Fruit fly (Drosophila melanogaster): ENCODE results near the gene CG1271.

The CG1271 gene

DNA sequence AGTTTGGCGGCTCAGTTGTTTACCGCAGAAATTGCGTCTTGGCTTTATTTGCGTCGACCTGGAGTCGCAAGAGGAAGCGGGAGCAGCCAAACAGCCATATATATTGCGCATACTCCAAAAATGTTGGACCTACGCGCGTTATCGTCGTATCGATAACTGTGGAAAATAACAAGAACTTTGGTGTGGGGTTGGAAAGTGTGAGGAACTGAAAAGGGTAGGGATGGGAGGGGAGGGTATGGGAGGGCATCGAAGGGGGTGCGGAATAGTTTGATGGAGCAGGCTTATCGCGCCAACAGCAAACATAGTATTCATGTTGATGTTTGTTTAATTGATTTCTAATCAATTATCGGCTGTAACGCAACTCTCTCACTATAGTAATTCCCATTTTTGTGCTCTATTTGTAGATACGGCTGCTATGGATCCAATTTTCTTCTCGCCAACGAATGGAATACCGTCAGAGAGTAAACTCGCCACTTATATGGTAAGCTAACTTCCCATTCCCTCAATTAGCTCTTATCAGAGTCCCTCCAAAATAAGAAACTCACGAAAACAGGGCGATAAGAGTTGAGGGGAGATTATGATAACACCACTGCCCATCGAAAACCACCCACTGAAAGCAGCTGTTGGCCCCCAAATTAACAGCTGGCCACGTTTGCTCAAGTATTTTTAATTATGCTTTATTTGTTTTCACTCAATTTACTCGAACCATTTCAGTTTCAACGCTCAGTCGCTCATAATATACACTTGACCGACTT, 31.2 kb downstream of the CG1271 start (continued):
- peak; percentile 63 for TF ChIP-seq rib (GFP tag; IDR thresholded peaks at IDR 0.05)
- TF ChIP-seq CG7745 (tag; optimal IDR thresholded peaks at IDR 0.05), result peak; percentile 71
- peak; percentile 91; the same call in 2 of the 3 replicates for TF ChIP-seq CG2199 (GFP tag; IDR thresholded peaks at IDR 0.05)
- peak; percentile 66 for TF ChIP-seq CG10209 (GFP tag; optimal IDR thresholded peaks at IDR 0.05)
- TF ChIP-seq vvl (GFP tag; IDR thresholded peaks at IDR 0.05), result peak; percentile 69
- peak; percentile 69 for TF ChIP-seq Hey (tag; optimal IDR thresholded peaks at IDR 0.05)
- no peak for TF ChIP-seq jigr1 (GFP tag; IDR thresholded peaks at IDR 0.05)
- TF ChIP-seq CG9797 (GFP tag; optimal IDR thresholded peaks at IDR 0.05), result peak; percentile 3
- 0 out of 4 replicates have a peak, but pooled peaks have one; percentile 52 for TF ChIP-seq chinmo (GFP tag; IDR thresholded peaks at IDR 0.05; ENCODE audit: partially characterized antibody)
- TF ChIP-seq CG34422 (GFP tag; IDR thresholded peaks at IDR 0.05), result peak; percentile 36; the same call in 1 of the 3 replicates
- peak; percentile 79 for TF ChIP-seq caup (GFP tag; optimal IDR thresholded peaks at IDR 0.05; ENCODE audit: severe bottlenecking)
- TF ChIP-seq abd-A (tag; optimal IDR thresholded peaks at IDR 0.05), result peak; percentile 19
- peak; percentile 48; the same call in 1 of the 2 replicates for TF ChIP-seq E2f1 (GFP tag; IDR thresholded peaks at IDR 0.05)
- no peak for TF ChIP-seq HLH54F (GFP tag; optimal IDR thresholded peaks at IDR 0.05)
- peak; percentile 25 for TF ChIP-seq CG13424 (tag; optimal IDR thresholded peaks at IDR 0.05)
- TF ChIP-seq CG8359 (GFP tag; optimal IDR thresholded peaks at IDR 0.05; ENCODE audit: borderline replicate concordance), result peak; percentile 54
- no peak for TF ChIP-seq ems (GFP tag; optimal IDR thresholded peaks at IDR 0.05)
- TF ChIP-seq CG1602 (GFP tag; optimal IDR thresholded peaks at IDR 0.05), result no peak
- TF ChIP-seq CG9727 (GFP tag; optimal IDR thresholded peaks at IDR 0.05), result peak; percentile 77
- TF ChIP-seq Six4 (GFP tag; optimal IDR thresholded peaks at IDR 0.05), result peak; percentile 63
- TF ChIP-seq CG9932 (GFP tag; IDR thresholded peaks at IDR 0.05), result peak; percentile 4; the same call in 1 of the 2 replicates
- TF ChIP-seq psq (GFP tag; optimal IDR thresholded peaks at IDR 0.05), result peak; percentile 11
- TF ChIP-seq nau (GFP tag; optimal IDR thresholded peaks at IDR 0.05), result peak; percentile 76
- TF ChIP-seq bsh (GFP tag; optimal IDR thresholded peaks at IDR 0.05), result peak in 1 of 2 experiments; percentile 57
- peak; percentile 61; the same call in 1 of the 2 replicates for TF ChIP-seq seq (GFP tag; IDR thresholded peaks at IDR 0.05)
- TF ChIP-seq nerfin-1 (tag; optimal IDR thresholded peaks at IDR 0.05), result peak; percentile 44
- TF ChIP-seq Nf-YA (GFP tag; IDR thresholded peaks at IDR 0.05), result 0 out of 2 replicates have a peak, but pooled peaks have one; percentile 12
- TF ChIP-seq ttk (GFP tag; IDR thresholded peaks at IDR 0.05), result peak; percentile 46; the same call in 1 of the 2 replicates
- TF ChIP-seq CG17385 (GFP tag; optimal IDR thresholded peaks at IDR 0.05), result peak; percentile 37
- no peak for TF ChIP-seq CG18476 (GFP tag; optimal IDR thresholded peaks at IDR 0.05)
- TF ChIP-seq kah (GFP tag; optimal IDR thresholded peaks at IDR 0.05), result peak; percentile 22
- peak; percentile 3 for TF ChIP-seq CG13775 (GFP tag; optimal IDR thresholded peaks at IDR 0.05)
- no peak for TF ChIP-seq cg (GFP tag; optimal IDR thresholded peaks at IDR 0.05)
- TF ChIP-seq Myb (GFP tag; optimal IDR thresholded peaks at IDR 0.05), result peak; percentile 17
- peak; percentile 51 for TF ChIP-seq CG7987 (GFP tag; optimal IDR thresholded peaks at IDR 0.05)
- peak in 1 of 2 experiments; percentile 59 for TF ChIP-seq crp (GFP tag; optimal IDR thresholded peaks at IDR 0.05)
- TF ChIP-seq CG10431 (GFP tag; optimal IDR thresholded peaks at IDR 0.05), result peak; percentile 73
- TF ChIP-seq CG12659 (GFP tag; optimal IDR thresholded peaks at IDR 0.05), result no peak
- peak; percentile 100 for TF ChIP-seq exex (tag; optimal IDR thresholded peaks at IDR 0.05)
- peak; percentile 54 for TF ChIP-seq org-1 (GFP tag; optimal IDR thresholded peaks at IDR 0.05)
- TF ChIP-seq tio (GFP tag; optimal IDR thresholded peaks at IDR 0.05), result no peak
- TF ChIP-seq Nf-YC (tag; optimal IDR thresholded peaks at IDR 0.05), result peak; percentile 18
- no peak for TF ChIP-seq dimm (GFP tag; IDR thresholded peaks at IDR 0.05)
- no peak for TF ChIP-seq p53 (GFP tag; optimal IDR thresholded peaks at IDR 0.05)
- 0 out of 3 replicates have a peak, but pooled peaks have one; percentile 44 for TF ChIP-seq CG11093 (GFP tag; IDR thresholded peaks at IDR 0.05)
- TF ChIP-seq CG13894 (tag; optimal IDR thresholded peaks at IDR 0.05), result peak; percentile 88
- peak; percentile 81 for TF ChIP-seq Xrp1 (GFP tag; IDR thresholded peaks at IDR 0.05)
- no peak for TF ChIP-seq Ets97D (GFP tag; optimal IDR thresholded peaks at IDR 0.05)
